Fruit fly (Drosophila melanogaster): ENCODE measurements around the gene CG13698.

Gene CG13698

DNA sequence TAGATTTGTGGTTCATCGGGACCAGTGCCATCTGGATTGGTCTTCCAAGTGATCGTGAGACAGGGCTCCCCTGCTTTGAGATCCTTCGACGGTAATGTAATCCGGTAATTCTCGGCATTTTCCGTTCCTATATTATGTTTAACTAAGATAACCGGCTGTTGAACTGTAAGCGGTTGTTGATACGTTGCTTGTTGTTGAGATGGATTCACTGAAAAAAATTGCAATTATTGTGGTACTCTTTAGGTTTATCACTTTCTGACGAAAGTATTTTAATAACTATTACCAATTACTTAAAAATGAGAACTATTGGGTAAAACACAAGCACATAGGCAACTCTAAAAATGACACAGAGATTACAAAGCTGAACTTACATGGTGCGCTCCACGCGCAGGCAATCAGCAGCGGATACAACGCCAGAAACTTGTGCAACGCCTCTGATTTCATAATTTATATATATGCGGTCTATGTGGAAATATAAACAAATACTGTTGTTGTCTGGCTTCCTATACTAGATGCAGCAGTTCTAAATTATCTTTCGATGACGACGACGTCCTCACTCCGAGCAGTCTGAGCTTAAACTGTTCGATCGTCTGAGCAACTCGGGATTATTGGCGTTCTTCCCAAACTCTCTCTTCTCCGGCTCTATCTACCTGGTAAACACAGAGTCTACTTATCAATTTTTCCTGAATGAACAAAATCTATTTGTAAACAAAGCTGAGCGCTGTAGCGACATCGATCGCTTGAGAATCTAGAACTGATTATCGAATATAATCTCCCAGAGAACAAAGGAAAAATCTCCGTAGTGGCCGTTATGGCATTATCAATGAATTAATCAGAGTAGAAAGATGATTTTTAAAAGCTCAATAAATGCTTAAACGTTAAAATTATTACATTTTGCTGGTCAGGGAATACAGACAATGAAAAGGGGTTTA is 18.9 kb downstream of the CG13698 start, which contains the start of gene CG34253:
CG34253 (minus strand) TSS at position 567 of the 932 bp plus-strand sequence.
- TF ChIP-seq Dll (optimal IDR thresholded peaks at IDR 0.05) = no peak

DNA sequence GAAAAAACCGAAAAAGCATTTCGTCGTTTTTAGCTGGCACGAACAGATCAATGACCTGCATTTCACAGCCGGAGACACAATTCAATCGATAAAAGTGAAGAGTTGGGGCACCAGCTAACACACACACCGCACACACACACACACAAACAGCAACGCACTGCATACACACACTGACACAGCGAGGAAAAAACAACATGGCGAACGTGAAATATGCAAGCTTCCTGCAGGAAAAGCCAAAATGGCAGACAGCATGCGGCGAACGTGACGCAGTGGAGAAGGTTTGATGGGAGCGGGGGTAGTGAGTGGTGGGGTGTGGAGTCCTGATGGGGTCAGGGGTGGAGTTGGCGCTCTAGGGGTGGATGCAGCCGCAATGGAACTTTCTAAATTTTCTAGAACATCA is 22.0 kb downstream of the CG13698 start:
- TF ChIP-seq CG8478 (optimal IDR thresholded peaks at IDR 0.05) = no peak
- no peak for TF ChIP-seq Dll (optimal IDR thresholded peaks at IDR 0.05)
- TF ChIP-seq usp (GFP tag; optimal IDR thresholded peaks at IDR 0.05) = no peak
- TF ChIP-seq psq (optimal IDR thresholded peaks at IDR 0.05) = no peak
- no peak for TF ChIP-seq pan (optimal IDR thresholded peaks at IDR 0.05)
- TF ChIP-seq EcR (GFP tag; optimal IDR thresholded peaks at IDR 0.05) = no peak

DNA sequence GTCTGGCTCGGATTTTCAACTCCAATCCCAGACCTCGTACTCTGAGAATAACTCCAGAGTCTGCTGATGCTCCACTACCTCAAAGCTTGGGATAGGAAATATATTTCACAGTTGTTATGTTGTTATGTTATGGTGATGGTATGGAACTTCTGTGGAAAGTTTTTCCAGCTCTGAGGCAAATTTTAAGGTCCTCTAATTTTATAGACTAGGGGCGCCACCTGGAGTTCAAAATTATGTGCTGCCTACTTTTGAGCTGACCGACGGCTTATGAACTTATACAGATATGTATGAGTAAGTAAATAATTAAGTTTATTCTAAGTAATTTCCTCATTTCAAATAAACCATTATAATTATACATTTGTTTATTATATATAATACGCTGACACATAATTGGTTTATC is 22.5 kb downstream of the CG13698 start:
- TF ChIP-seq Dll (optimal IDR thresholded peaks at IDR 0.05) = no peak
- no peak for TF ChIP-seq psq (optimal IDR thresholded peaks at IDR 0.05)
- TF ChIP-seq pan (optimal IDR thresholded peaks at IDR 0.05) = no peak
- TF ChIP-seq EcR (GFP tag; optimal IDR thresholded peaks at IDR 0.05) = no peak
- TF ChIP-seq usp (GFP tag; optimal IDR thresholded peaks at IDR 0.05) = no peak
- no peak for TF ChIP-seq CG8478 (optimal IDR thresholded peaks at IDR 0.05)

DNA sequence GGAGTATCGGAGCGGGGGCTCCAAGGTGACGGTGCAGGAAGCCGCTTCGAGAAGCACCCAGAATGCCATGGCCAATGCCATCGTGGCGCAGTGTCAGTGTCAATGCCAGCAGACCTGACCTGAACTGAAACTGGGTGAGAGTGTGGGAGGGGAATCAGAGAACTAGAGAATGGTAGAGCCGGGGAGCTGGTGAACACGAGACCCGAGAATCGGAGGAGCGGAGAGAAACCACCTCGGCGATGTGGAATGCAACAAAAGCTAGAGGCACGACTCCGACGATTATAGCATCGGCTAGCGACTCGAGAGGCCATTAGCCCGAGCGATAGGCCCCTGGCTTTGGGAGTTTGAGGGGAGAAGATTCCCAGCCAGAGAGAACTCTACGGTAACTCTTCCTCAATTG is 24.0 kb downstream of the CG13698 start:
- TF ChIP-seq usp (GFP tag; optimal IDR thresholded peaks at IDR 0.05) (no peak), EcR (GFP tag; optimal IDR thresholded peaks at IDR 0.05) (peak in 1 of 2 experiments; percentile 98)

DNA sequence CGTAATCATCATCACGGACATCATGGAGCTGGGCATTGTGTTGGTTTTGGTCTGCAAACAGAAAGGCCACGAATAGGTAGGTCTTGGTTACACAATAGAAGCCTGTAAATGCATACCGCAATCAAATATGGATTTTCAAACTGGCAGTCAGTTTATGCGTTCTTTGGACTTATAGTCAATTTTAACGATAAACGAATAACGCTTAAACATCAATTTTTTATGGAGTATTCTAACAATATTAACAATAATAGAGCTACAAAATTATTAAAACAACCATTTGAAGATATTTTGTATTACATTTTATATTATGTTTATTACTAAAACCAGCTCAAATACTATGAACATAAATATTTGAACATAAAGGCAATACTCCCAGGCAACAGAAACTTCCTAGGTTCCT is 24.5 kb downstream of the CG13698 start:
- TF ChIP-seq usp (GFP tag; optimal IDR thresholded peaks at IDR 0.05) = no peak
- no peak for TF ChIP-seq pan (optimal IDR thresholded peaks at IDR 0.05)
- no peak for TF ChIP-seq CG8478 (optimal IDR thresholded peaks at IDR 0.05)
- no peak for TF ChIP-seq psq (optimal IDR thresholded peaks at IDR 0.05)
- no peak for TF ChIP-seq EcR (GFP tag; optimal IDR thresholded peaks at IDR 0.05)
- TF ChIP-seq Dll (optimal IDR thresholded peaks at IDR 0.05) = no peak

DNA sequence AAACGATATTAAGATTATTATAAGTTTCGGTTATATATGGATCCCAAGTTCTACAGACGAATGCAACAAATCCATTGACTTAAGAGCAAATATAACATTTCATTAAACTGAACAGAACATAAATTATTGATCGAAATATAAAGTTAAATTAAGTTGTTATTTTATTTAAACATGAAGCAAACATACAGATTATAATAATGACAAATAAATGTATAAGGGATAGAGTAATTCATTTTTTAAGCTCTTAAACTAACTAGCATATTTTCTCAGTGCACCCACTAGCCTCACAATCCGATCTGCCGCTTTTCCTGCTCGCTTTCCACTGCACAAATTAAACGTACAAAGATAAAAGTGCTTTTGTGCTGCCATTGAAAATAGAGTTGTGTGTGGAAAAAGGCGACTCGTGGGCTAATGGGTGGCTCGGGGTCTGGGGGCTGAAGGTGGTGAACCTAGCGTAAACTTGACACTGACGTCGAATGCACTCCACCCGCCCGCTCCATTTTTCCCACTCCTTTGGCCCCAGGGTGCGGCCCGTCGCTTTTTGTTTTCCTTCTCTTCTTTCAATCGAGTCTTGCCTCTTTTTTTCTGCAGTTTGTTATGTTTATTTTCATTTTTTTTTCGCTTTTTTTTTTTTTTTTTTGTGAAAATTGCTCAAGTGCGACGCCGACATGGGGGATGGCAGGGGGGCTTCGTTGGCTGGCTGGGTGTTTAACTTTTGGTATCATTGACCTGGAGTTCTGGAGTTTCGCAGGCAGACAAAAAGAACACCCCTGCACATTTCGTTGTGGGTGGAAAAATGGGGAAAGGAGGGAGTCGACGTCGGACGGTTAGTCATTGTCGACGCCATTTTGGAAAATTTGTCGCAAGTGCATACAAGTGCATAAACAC is 26.1 kb downstream of the CG13698 start:
- peak in 1 of 2 experiments; percentile 92 for TF ChIP-seq EcR (GFP tag; optimal IDR thresholded peaks at IDR 0.05)
- no peak for TF ChIP-seq usp (GFP tag; optimal IDR thresholded peaks at IDR 0.05)

DNA sequence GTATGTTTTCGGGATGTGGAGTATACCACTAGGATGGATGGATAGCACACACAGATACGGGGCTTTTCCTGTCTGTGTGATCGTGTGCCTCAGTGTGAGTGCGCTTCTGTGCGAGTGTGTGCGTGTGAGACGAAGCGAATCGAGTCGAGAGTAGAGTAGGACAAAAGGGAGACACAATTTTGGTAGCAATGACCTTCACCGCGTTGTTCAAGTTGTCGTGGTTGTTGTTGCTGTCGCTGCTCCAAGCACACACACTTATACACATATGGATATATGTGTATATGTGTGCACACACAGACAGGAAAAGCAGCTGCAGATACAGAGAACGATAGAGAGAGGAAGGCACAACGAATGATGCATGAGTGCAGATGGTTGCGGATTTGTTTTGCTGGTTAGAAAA is 26.8 kb downstream of the CG13698 start:
- TF ChIP-seq Dll (optimal IDR thresholded peaks at IDR 0.05) (no peak), EcR (GFP tag; optimal IDR thresholded peaks at IDR 0.05) (peak; percentile 7 to 99)

DNA sequence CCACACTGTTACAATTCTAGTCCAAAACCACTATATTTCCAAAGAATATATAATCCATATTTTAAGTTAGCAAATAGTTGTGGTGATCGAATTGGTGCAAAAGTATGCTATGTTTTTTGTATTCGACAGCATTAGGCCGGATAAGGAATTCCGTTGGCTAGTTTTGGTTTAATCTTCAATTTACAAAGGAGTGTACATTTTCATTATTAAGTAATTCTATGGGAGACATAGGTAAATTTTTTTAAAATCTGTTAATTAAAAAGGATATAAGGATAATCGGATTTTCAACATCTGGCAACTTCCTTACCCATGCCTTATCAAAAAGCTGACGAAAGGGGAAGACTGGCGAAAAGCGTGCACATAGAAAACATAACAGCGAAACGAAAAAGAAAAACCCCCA is 27.3 kb downstream of the CG13698 start:
- TF ChIP-seq psq (optimal IDR thresholded peaks at IDR 0.05) (no peak), Dll (optimal IDR thresholded peaks at IDR 0.05) (no peak), pan (optimal IDR thresholded peaks at IDR 0.05) (no peak), EcR (GFP tag; optimal IDR thresholded peaks at IDR 0.05) (no peak), usp (GFP tag; optimal IDR thresholded peaks at IDR 0.05) (no peak), CG8478 (optimal IDR thresholded peaks at IDR 0.05) (no peak)

DNA sequence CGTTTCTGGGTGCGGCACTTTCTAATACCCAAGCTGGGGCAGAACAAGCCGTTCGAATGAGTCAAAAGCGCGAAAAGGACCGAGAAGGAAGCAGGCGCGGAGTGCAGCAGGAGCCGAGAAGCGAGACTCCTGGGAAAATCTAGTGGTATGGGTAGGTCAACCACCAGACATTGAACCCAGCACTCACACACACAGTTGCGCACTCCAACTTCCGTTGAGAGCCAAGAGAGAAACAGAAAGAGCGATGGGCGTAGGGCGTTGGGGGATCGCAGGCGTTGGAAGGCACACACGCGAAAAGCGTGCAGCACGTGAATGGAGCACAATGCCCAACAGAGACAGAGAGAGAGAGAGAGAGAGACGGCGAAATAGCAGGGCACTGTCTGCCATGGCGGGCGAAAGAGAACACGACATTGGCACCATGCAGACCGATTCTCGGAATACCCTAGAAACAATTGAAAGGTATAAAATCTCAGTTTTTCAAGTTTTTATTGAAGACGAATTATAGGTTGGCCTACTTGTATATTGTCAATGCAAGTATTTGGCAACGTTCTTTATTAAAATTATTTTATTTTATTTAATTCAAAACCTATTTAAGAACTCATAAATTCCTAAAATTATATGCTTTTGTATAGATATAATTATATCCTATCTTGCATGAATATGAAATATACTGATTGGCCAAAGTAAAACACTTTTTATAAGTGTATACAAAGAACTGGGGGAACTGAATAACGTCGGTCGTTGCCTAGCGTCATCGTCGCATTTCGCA is 28.1 kb downstream of the CG13698 start:
- TF ChIP-seq psq (optimal IDR thresholded peaks at IDR 0.05) (no peak), EcR (GFP tag; optimal IDR thresholded peaks at IDR 0.05) (peak; percentile 47 to 99)

DNA sequence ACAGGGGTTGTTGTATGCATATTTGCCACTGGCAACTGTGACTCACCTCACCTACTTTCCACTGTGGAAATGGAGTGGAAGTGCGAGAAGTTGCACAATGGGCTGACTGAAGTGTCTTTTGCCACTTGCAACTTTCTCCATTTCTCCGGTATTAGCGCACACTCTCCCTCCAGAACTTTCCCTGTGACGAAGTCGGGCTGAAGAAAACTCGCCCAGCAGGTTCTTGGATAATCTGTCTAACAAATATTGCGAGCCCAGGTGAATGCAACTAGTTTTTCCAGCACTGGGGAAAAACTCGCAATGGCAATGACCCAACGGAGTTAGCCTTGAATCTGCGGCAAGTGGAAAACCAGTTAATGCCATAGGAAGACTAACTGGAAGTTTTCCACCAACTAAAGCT is 29.3 kb downstream of the CG13698 start:
- TF ChIP-seq Dll (optimal IDR thresholded peaks at IDR 0.05) (no peak), EcR (GFP tag; optimal IDR thresholded peaks at IDR 0.05) (peak in 1 of 2 experiments; percentile 82), usp (GFP tag; optimal IDR thresholded peaks at IDR 0.05) (no peak), CG8478 (optimal IDR thresholded peaks at IDR 0.05) (no peak)

DNA sequence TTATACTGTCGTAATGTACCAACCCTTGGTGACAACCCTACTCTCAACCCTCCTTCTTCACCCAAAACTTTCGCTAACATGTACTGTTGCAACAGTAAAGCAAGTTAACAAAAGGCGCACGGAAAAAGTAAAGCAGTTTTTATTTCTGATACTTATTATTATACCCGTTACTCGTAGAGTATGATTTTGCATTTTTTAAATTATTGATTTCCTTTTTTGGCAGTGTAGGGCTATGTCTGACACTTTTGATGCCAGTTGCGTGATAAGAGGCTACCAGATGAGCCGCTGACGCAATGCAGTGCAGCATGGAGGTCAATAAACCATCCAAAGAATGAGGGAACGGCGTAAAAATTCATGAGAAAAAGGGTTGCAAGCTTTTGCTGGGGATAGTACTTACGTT is 30.1 kb downstream of the CG13698 start:
- TF ChIP-seq usp (GFP tag; optimal IDR thresholded peaks at IDR 0.05) = no peak
- peak in 1 of 2 experiments; percentile 34 for TF ChIP-seq EcR (GFP tag; optimal IDR thresholded peaks at IDR 0.05)
- no peak for TF ChIP-seq pan (optimal IDR thresholded peaks at IDR 0.05)

DNA sequence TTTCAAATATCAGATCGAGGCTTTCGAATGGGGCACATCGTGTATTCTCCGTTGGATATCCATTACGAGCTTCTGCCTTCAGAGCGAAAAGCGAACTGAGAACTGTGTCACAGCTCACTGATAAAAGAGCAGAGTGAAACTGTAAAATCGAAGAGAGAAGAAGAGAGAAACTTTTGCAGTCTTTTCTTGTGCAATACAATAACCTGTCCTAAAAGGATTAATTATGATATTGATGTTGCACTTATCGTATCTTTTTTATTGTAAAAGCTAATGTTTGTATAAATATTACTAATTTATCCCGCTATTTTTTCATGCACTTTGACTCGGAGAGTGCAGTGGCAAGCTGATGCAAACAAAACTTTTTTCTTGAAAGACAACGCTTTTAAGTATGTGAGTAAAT is 31.0 kb downstream of the CG13698 start:
- TF ChIP-seq EcR (GFP tag; optimal IDR thresholded peaks at IDR 0.05) (peak in 1 of 2 experiments; percentile 59), psq (optimal IDR thresholded peaks at IDR 0.05) (no peak)

All from whole organism.